Fruit fly (Drosophila melanogaster) whole organism, embryonic: ENCODE measurements around the gene Coq2.
A peak's percentile ranks its signal among the peaks of the same experiment; 100 is the strongest.

ENCODE experiments used
- B-H1 ChIP-seq: fragments of 200-800 bp; sonication (Bioruptor generic); IDR thresholded peaks from 3 replicates; pipeline ENCODE4 v1.3.6; 2022; ENCODE audit warnings: missing biosample characterization, missing genetic modification characterization
- BEAF-32 ChIP-seq: fragments of 200-800 bp; sonication (Bioruptor generic); optimal IDR thresholded peaks from 3 replicates; lab custom pipeline; 2017; ENCODE audit warnings: missing biosample characterization, missing genetic modification characterization, mild to moderate bottlenecking, moderate library complexity, missing genetic modification reagents
- Blimp-1 ChIP-seq: fragments of 200-800 bp; sonication (Bioruptor generic); optimal IDR thresholded peaks from 3 replicates; lab custom pipeline; 2018; ENCODE audit warnings: missing biosample characterization, missing genetic modification characterization, mild to moderate bottlenecking, moderate library complexity, missing genetic modification reagents
- C15 ChIP-seq: fragments of 200-800 bp; sonication (Bioruptor generic); IDR thresholded peaks from 3 replicates; pipeline ENCODE4 v1.3.6; 2022; ENCODE audit warnings: missing biosample characterization, missing genetic modification characterization
- CG10209 ChIP-seq: fragments of 200-800 bp; sonication (Bioruptor generic); optimal IDR thresholded peaks from 3 replicates; lab custom pipeline; 2017; ENCODE audit warnings: missing biosample characterization, mild to moderate bottlenecking, missing genetic modification characterization, missing genetic modification reagents
- CG11696 ChIP-seq: fragments of 200-800 bp; sonication (Bioruptor generic); IDR thresholded peaks from 2 replicates; pipeline ENCODE4 v1.3.6; 2022; ENCODE audit warnings: missing biosample characterization, missing genetic modification characterization
- CG15011 ChIP-seq: fragments of 200-800 bp; sonication (Bioruptor generic); optimal IDR thresholded peaks from 3 replicates; lab custom pipeline; 2018; ENCODE audit warnings: missing biosample characterization, mild to moderate bottlenecking, missing genetic modification characterization
- CG17361 ChIP-seq: fragments of 200-800 bp; sonication (Bioruptor generic); IDR thresholded peaks from 3 replicates; pipeline ENCODE4 v1.3.6; 2022; ENCODE audit warnings: missing biosample characterization, missing genetic modification characterization
- CG18476 ChIP-seq: fragments of 200-800 bp; sonication (Bioruptor generic); optimal IDR thresholded peaks from 2 replicates; lab custom pipeline; 2016; ENCODE audit warnings: missing biosample characterization, mild to moderate bottlenecking, missing genetic modification characterization
- CG2889 ChIP-seq: fragments of 200-800 bp; sonication (Bioruptor generic); IDR thresholded peaks from 3 replicates; pipeline ENCODE4 v1.3.6; 2022; ENCODE audit warnings: missing biosample characterization, missing genetic modification characterization
- CG31365 ChIP-seq: fragments of 200-800 bp; sonication (Bioruptor generic); optimal IDR thresholded peaks from 2 replicates; lab custom pipeline; 2018; ENCODE audit warnings: missing biosample characterization, mild to moderate bottlenecking, missing genetic modification characterization
- CG31388 ChIP-seq: fragments of 200-800 bp; sonication (Bioruptor generic); optimal IDR thresholded peaks from 2 replicates; lab custom pipeline; 2016; ENCODE audit warnings: missing biosample characterization, missing genetic modification characterization
- CG3281 ChIP-seq: fragments of 200-800 bp; sonication (Bioruptor generic); optimal IDR thresholded peaks from 3 replicates; lab custom pipeline; 2017; ENCODE audit warnings: missing biosample characterization, mild to moderate bottlenecking, missing genetic modification characterization
- CG34422 ChIP-seq: fragments of 200-800 bp; sonication (Bioruptor generic); IDR thresholded peaks from 3 replicates; pipeline ENCODE4 v1.3.6; 2022; ENCODE audit warnings: missing biosample characterization, missing genetic modification characterization
- CG43689 ChIP-seq: fragments of 200-800 bp; sonication (Bioruptor generic); IDR thresholded peaks from 2 replicates; pipeline ENCODE4 v1.3.6; 2022; ENCODE audit warnings: missing biosample characterization, missing genetic modification characterization
- CG7987 ChIP-seq: fragments of 200-800 bp; sonication (Bioruptor generic); optimal IDR thresholded peaks from 2 replicates; lab custom pipeline; 2018; ENCODE audit warnings: missing biosample characterization, mild to moderate bottlenecking, missing genetic modification characterization, moderate library complexity
- Chrac-16 ChIP-seq: fragments of 200-800 bp; sonication (Bioruptor generic); optimal IDR thresholded peaks from 3 replicates; lab custom pipeline; 2016; ENCODE audit warnings: missing biosample characterization, missing genetic modification characterization
- CoRest ChIP-seq: fragments of 200-800 bp; sonication (Bioruptor generic); optimal IDR thresholded peaks from 3 replicates; lab custom pipeline; 2018; ENCODE audit warnings: missing biosample characterization, mild to moderate bottlenecking, missing genetic modification characterization, moderate library complexity
- Dek ChIP-seq: fragments of 200-800 bp; sonication (Bioruptor generic); optimal IDR thresholded peaks from 3 replicates; lab custom pipeline; 2019; ENCODE audit warnings: missing biosample characterization, mild to moderate bottlenecking, missing genetic modification characterization, moderate library complexity
- Dip2 ChIP-seq: fragments of 200-800 bp; sonication (Bioruptor generic); IDR thresholded peaks from 2 replicates; pipeline ENCODE4 v1.3.6; 2022; ENCODE audit warnings: missing biosample characterization, missing genetic modification characterization
- HLHmδ ChIP-seq: fragments of 200-800 bp; sonication (Bioruptor generic); optimal IDR thresholded peaks from 2 replicates; lab custom pipeline; 2018; ENCODE audit warnings: missing biosample characterization, mild to moderate bottlenecking, missing genetic modification characterization, moderate library complexity
- Hr3 ChIP-seq: fragments of 200-800 bp; sonication (Bioruptor generic); optimal IDR thresholded peaks from 3 replicates; lab custom pipeline; 2016; ENCODE audit warnings: missing biosample characterization, missing genetic modification characterization
- Hr78 ChIP-seq, 2 experiments: fragments of 200-800 bp in 1 of 2; fragments of >200 bp in 1 of 2; sonication (Bioruptor generic) in 1 of 2; optimal IDR thresholded peaks; 2 replicates each; lab custom pipeline; 2017 to 2019; ENCODE audit warnings: missing biosample characterization in 2 of 2, missing genetic modification characterization in 2 of 2, mild to moderate bottlenecking in 1 of 2, moderate library complexity in 1 of 2
- Hsf ChIP-seq: fragments of 200-800 bp; sonication (Bioruptor generic); optimal IDR thresholded peaks from 3 replicates; lab custom pipeline; 2016; ENCODE audit warnings: missing biosample characterization, missing genetic modification characterization
- Lhr ChIP-seq: fragments of 200-800 bp; sonication (Bioruptor generic); optimal IDR thresholded peaks from 3 replicates; lab custom pipeline; 2017; ENCODE audit warnings: mild to moderate bottlenecking, missing biosample characterization, missing genetic modification reagents, missing genetic modification characterization
- Poxn ChIP-seq: fragments of 200-800 bp; sonication (Bioruptor generic); IDR thresholded peaks from 2 replicates; pipeline ENCODE4 v1.3.6; 2022; ENCODE audit warnings: missing biosample characterization, missing genetic modification characterization
- Spps ChIP-seq: fragments of 200-800 bp; sonication (Bioruptor generic); optimal IDR thresholded peaks from 2 replicates; lab custom pipeline; 2018; ENCODE audit warnings: missing biosample characterization, mild to moderate bottlenecking, missing genetic modification characterization
- Sry-δ ChIP-seq: fragments of 200-800 bp; sonication (Bioruptor generic); optimal IDR thresholded peaks from 2 replicates; lab custom pipeline; 2016; ENCODE audit warnings: missing biosample characterization, missing genetic modification characterization
- Vsx1 ChIP-seq: fragments of 200-800 bp; sonication (Bioruptor generic); optimal IDR thresholded peaks from 2 replicates; lab custom pipeline; 2017; ENCODE audit warnings: missing biosample characterization, mild to moderate bottlenecking, missing genetic modification characterization, missing genetic modification reagents
- aop ChIP-seq: fragments of 200-800 bp; sonication (Bioruptor generic); IDR thresholded peaks from 2 replicates; pipeline ENCODE4 v1.3.6; 2022; ENCODE audit warnings: missing biosample characterization, missing genetic modification characterization
- ap ChIP-seq: fragments of 200-800 bp; sonication (Bioruptor generic); IDR thresholded peaks from 2 replicates; pipeline ENCODE4 v1.3.6; 2022; ENCODE audit warnings: missing biosample characterization, missing genetic modification characterization
- cad ChIP-seq: fragments of >200 bp; optimal IDR thresholded peaks from 2 replicates; lab custom pipeline; 2017; ENCODE audit warnings: missing biosample characterization, missing genetic modification characterization
- caup ChIP-seq: fragments of 200-800 bp; sonication (Bioruptor generic); optimal IDR thresholded peaks from 3 replicates; lab custom pipeline; 2017; ENCODE audit warnings: missing biosample characterization, mild to moderate bottlenecking, missing genetic modification characterization, moderate library complexity; ENCODE audit not compliant: severe bottlenecking
- ci ChIP-seq: fragments of 200-800 bp; sonication (Bioruptor generic); IDR thresholded peaks from 3 replicates; pipeline ENCODE4 v1.3.6; 2022; ENCODE audit warnings: missing biosample characterization, missing genetic modification characterization
- crc ChIP-seq: fragments of 200-800 bp; sonication (Bioruptor generic); optimal IDR thresholded peaks from 2 replicates; lab custom pipeline; 2016; ENCODE audit warnings: missing biosample characterization, missing genetic modification characterization
- dpn ChIP-seq, 2 experiments: fragments of 200-800 bp; sonication (Bioruptor generic); optimal IDR thresholded peaks; 3 replicates each; lab custom pipeline; 2016; ENCODE audit warnings: missing biosample characterization in 2 of 2, missing genetic modification characterization in 2 of 2
- en ChIP-seq: fragments of 200-800 bp; sonication (Bioruptor generic); optimal IDR thresholded peaks from 2 replicates; lab custom pipeline; 2016; ENCODE audit warnings: missing biosample characterization, missing genetic modification characterization
- fru ChIP-seq: fragments of >200 bp; optimal IDR thresholded peaks from 2 replicates; lab custom pipeline; 2017
- gce ChIP-seq: fragments of 200-800 bp; sonication (Bioruptor generic); IDR thresholded peaks from 3 replicates; pipeline ENCODE4 v1.3.6; 2022; ENCODE audit warnings: missing biosample characterization, missing genetic modification characterization
- inv ChIP-seq: fragments of 200-800 bp; sonication (Bioruptor generic); IDR thresholded peaks from 2 replicates; pipeline ENCODE4 v1.3.6; 2022; ENCODE audit warnings: missing biosample characterization, missing genetic modification characterization; ENCODE audit not compliant: partially characterized antibody
- jing ChIP-seq: fragments of 200-800 bp; sonication (Bioruptor generic); optimal IDR thresholded peaks from 2 replicates; lab custom pipeline; 2018; ENCODE audit warnings: missing biosample characterization, mild to moderate bottlenecking, missing genetic modification characterization
- ken ChIP-seq: fragments of 200-800 bp; sonication (Bioruptor generic); IDR thresholded peaks from 3 replicates; pipeline ENCODE4 v1.3.6; 2022; ENCODE audit warnings: missing biosample characterization, missing genetic modification characterization
- maf-S ChIP-seq: fragments of 200-800 bp; sonication (Bioruptor generic); optimal IDR thresholded peaks from 2 replicates; lab custom pipeline; 2016; ENCODE audit warnings: missing biosample characterization, missing genetic modification characterization
- nerfin-2 ChIP-seq: fragments of 200-800 bp; sonication (Bioruptor generic); IDR thresholded peaks from 2 replicates; pipeline ENCODE4 v1.3.6; 2022; ENCODE audit warnings: missing biosample characterization, missing genetic modification characterization; ENCODE audit not compliant: partially characterized antibody
- onecut ChIP-seq: fragments of 200-800 bp; sonication (Bioruptor generic); IDR thresholded peaks from 2 replicates; pipeline ENCODE4 v1.3.6; 2022; ENCODE audit warnings: missing biosample characterization, missing genetic modification characterization
- org-1 ChIP-seq: fragments of 200-800 bp; sonication (Bioruptor generic); optimal IDR thresholded peaks from 2 replicates; lab custom pipeline; 2017; ENCODE audit warnings: missing biosample characterization, missing genetic modification characterization
- pho ChIP-seq: fragments of 200-800 bp; sonication (Bioruptor generic); optimal IDR thresholded peaks from 2 replicates; lab custom pipeline; 2016; ENCODE audit warnings: missing biosample characterization, missing genetic modification characterization
- prd ChIP-seq, 3 experiments: fragments of >200 bp in 2 of 3; fragments of 200-800 bp in 1 of 3; sonication (Bioruptor generic) in 1 of 3; optimal IDR thresholded peaks in 2 of 3; IDR thresholded peaks in 1 of 3; 2 replicates in 2 of 3; 3 replicates in 1 of 3; pipeline versions ENCODE4 v1.3.6 to Lab custom; 2017 to 2022; ENCODE audit warnings: missing biosample characterization in 1 of 3, missing genetic modification characterization in 1 of 3
- sim ChIP-seq: fragments of 200-800 bp; sonication (Bioruptor generic); IDR thresholded peaks from 2 replicates; pipeline ENCODE4 v1.3.6; 2022; ENCODE audit warnings: missing biosample characterization, missing genetic modification characterization
- trh ChIP-seq: fragments of 200-800 bp; sonication (Bioruptor generic); optimal IDR thresholded peaks from 2 replicates; lab custom pipeline; 2016; ENCODE audit warnings: missing biosample characterization, missing genetic modification characterization
- twi ChIP-seq: fragments of 200-800 bp; optimal IDR thresholded peaks from 2 replicates; lab custom pipeline; 2019; ENCODE audit warnings: missing biosample characterization, mild to moderate bottlenecking, missing genetic modification characterization, moderate library complexity
- zfh2 ChIP-seq: fragments of 200-800 bp; sonication (Bioruptor generic); optimal IDR thresholded peaks from 2 replicates; lab custom pipeline; 2016; ENCODE audit warnings: missing biosample characterization, missing genetic modification characterization

Gene Coq2

DNA sequence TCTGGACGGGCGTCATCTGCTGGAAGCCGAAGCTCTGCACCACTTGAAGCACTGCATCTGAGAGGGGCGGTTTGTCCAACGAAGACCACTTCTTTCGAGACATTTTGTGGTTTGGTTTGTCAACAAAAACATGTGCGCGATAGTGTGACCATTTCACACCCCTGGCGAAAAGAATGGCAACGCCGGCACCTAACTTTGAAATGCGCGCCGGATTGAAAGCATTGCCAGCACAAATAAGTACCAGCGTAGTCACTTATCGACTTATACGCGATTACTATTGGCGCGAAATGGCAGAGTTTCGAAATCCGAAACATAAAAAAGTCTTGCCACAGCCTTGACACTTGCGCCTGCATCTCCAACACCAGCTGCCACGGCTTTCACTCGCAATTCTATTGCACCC, 46.6 kb downstream of the Coq2 start, which contains the start of gene CG9630 (continued):
- no peak for TF ChIP-seq CG31388 (GFP tag; lab: Kevin White, UChicago)
- no peak for TF ChIP-seq Vsx1 (GFP tag; lab: Kevin White, UChicago)
- peak; percentile 42 for TF ChIP-seq Lhr
- TF ChIP-seq Hr3 = no peak
- TF ChIP-seq CG11696 (GFP tag; lab: Robert Waterston, UW) = no peak
- peak; percentile 72 for TF ChIP-seq BEAF-32 (GFP tag; lab: Kevin White, UChicago)
- no peak for TF ChIP-seq pho (GFP tag; lab: Kevin White, UChicago)
- TF ChIP-seq CoRest = peak; percentile 4
- no peak for TF ChIP-seq CG2889 (GFP tag; lab: Robert Waterston, UW)
- no peak for TF ChIP-seq CG17361
- TF ChIP-seq org-1 = no peak
- no peak for TF ChIP-seq zfh2 (GFP tag; lab: Kevin White, UChicago)
- no peak for TF ChIP-seq fru (lab: Kevin White, UChicago)
- TF ChIP-seq aop = no peak
- no peak for TF ChIP-seq Spps (tag; lab: Kevin White, UChicago)
- no peak for TF ChIP-seq CG3281 (GFP tag; lab: Kevin White, UChicago)
- no peak for TF ChIP-seq C15 (GFP tag; lab: Robert Waterston, UW)
- peak; percentile 85 for TF ChIP-seq twi (tag; lab: Kevin White, UChicago)
- no peak for TF ChIP-seq crc (GFP tag; lab: Kevin White, UChicago)
- no peak for TF ChIP-seq sim (GFP tag; lab: Robert Waterston, UW)
- TF ChIP-seq ap = no peak
- no peak for TF ChIP-seq ken
- peak; percentile 20; the same call in 1 of the 3 replicates for TF ChIP-seq CG34422 (GFP tag; lab: Robert Waterston, UW)
- TF ChIP-seq CG18476 = no peak
- no peak for TF ChIP-seq gce (GFP tag; lab: Robert Waterston, UW)
- no peak for TF ChIP-seq Poxn
- no peak for TF ChIP-seq CG15011
- TF ChIP-seq nerfin-2 = no peak
- no peak for TF ChIP-seq Hr78 (GFP tag; optimal IDR thresholded peaks at IDR 0.05; lab: Kevin White, UChicago)
- no peak for TF ChIP-seq en
- no peak for TF ChIP-seq B-H1
- no peak for TF ChIP-seq dpn (GFP tag; optimal IDR thresholded peaks at IDR 0.05; lab: Kevin White, UChicago)
- no peak for TF ChIP-seq CG43689 (GFP tag; lab: Robert Waterston, UW)
- TF ChIP-seq Dip2 (GFP tag; lab: Robert Waterston, UW) = no peak
- no peak for TF ChIP-seq cad (GFP tag; lab: Kevin White, UChicago)
- no peak for TF ChIP-seq prd (optimal IDR thresholded peaks at IDR 0.05; lab: Kevin White, UChicago)
- no peak for TF ChIP-seq prd (GFP tag; IDR thresholded peaks at IDR 0.05; lab: Robert Waterston, UW)
- no peak for TF ChIP-seq HLHmδ (GFP tag; lab: Kevin White, UChicago)
- TF ChIP-seq inv (GFP tag; lab: Robert Waterston, UW) = peak; percentile 43; the same call in 1 of the 2 replicates
- TF ChIP-seq Chrac-16 (GFP tag; lab: Kevin White, UChicago) = no peak
- no peak for TF ChIP-seq caup (GFP tag; lab: Kevin White, UChicago)
- peak; percentile 47 for TF ChIP-seq CG7987 (GFP tag; lab: Kevin White, UChicago)
- no peak for TF ChIP-seq Dek (tag; lab: Kevin White, UChicago)
- no peak for TF ChIP-seq trh (GFP tag; lab: Kevin White, UChicago)
- peak; percentile 75 for TF ChIP-seq Sry-δ
- TF ChIP-seq Blimp-1 (GFP tag; lab: Kevin White, UChicago) = no peak
- no peak for TF ChIP-seq onecut (GFP tag; lab: Robert Waterston, UW)
- no peak for TF ChIP-seq maf-S (GFP tag; lab: Kevin White, UChicago)
- TF ChIP-seq CG10209 (GFP tag; lab: Kevin White, UChicago) = no peak
- TF ChIP-seq jing (GFP tag; lab: Kevin White, UChicago) = no peak
- TF ChIP-seq Hsf (GFP tag; lab: Kevin White, UChicago) = no peak
- TF ChIP-seq CG31365 = no peak
- TF ChIP-seq ci (GFP tag; lab: Robert Waterston, UW) = no peak
